Worm (Caenorhabditis elegans) whole organism, L3 larva: ENCODE results near the gene Y17G7B.23.
A peak's percentile ranks its signal among the peaks of the same experiment; 100 is the strongest.

Source experiments
- R02D3.7 ChIP-seq: fragments of 150-350 bp; optimal IDR thresholded peaks from 2 replicates; lab custom pipeline; 2014; ENCODE audit warnings: missing biosample characterization, missing genetic modification characterization
- aly-2 ChIP-seq: fragments of 150-350 bp; optimal IDR thresholded peaks from 2 replicates; lab custom pipeline; 2014; ENCODE audit warnings: missing biosample characterization, missing genetic modification characterization
- ama-1 ChIP-seq: fragments of 150-350 bp; optimal IDR thresholded peaks from 2 replicates; lab custom pipeline; 2018
- ceh-16 ChIP-seq: sonication (generic microtip); optimal IDR thresholded peaks from 2 replicates; lab custom pipeline; 2017; ENCODE audit warnings: missing biosample characterization, missing genetic modification characterization
- ceh-28 ChIP-seq: fragments of 150-350 bp; optimal IDR thresholded peaks from 2 replicates; lab custom pipeline; 2014; ENCODE audit warnings: missing biosample characterization, missing genetic modification reagents, missing genetic modification characterization
- ceh-9 ChIP-seq: sonication (generic microtip); optimal IDR thresholded peaks from 2 replicates; lab custom pipeline; 2018; ENCODE audit warnings: missing biosample characterization, missing genetic modification characterization
- daf-12 ChIP-seq: fragments of 150-350 bp; optimal IDR thresholded peaks from 2 replicates; lab custom pipeline; 2014; ENCODE audit warnings: missing biosample characterization, missing genetic modification reagents, missing genetic modification characterization
- egl-5 ChIP-seq: fragments of 150-350 bp; optimal IDR thresholded peaks from 2 replicates; lab custom pipeline; 2017; ENCODE audit warnings: missing biosample characterization, missing genetic modification reagents, missing genetic modification characterization, inconsistent platforms
- elt-1 ChIP-seq: fragments of 150-350 bp; optimal IDR thresholded peaks from 2 replicates; lab custom pipeline; 2014; ENCODE audit warnings: missing biosample characterization, missing genetic modification characterization
- elt-2 ChIP-seq: sonication (generic microtip); optimal IDR thresholded peaks from 2 replicates; lab custom pipeline; 2016; ENCODE audit warnings: missing genetic modification reagents, mild to moderate bottlenecking, missing genetic modification characterization, missing compliant biosample characterization
- eor-1 ChIP-seq, 2 experiments: fragments of 150-350 bp; optimal IDR thresholded peaks; 2 replicates each; lab custom pipeline; 2014 to 2018; ENCODE audit warnings: missing biosample characterization in 2 of 2, missing genetic modification characterization in 2 of 2
- fos-1 ChIP-seq: fragments of 150-350 bp; optimal IDR thresholded peaks from 2 replicates; lab custom pipeline; 2014; ENCODE audit warnings: missing biosample characterization, missing genetic modification characterization
- hmg-11 ChIP-seq: sonication (generic microtip); optimal IDR thresholded peaks from 2 replicates; lab custom pipeline; 2016; ENCODE audit warnings: missing genetic modification characterization, missing compliant biosample characterization
- lin-15B ChIP-seq: fragments of 150-350 bp; optimal IDR thresholded peaks from 2 replicates; lab custom pipeline; 2014; ENCODE audit warnings: missing biosample characterization, missing genetic modification characterization
- mdl-1 ChIP-seq: fragments of 150-350 bp; optimal IDR thresholded peaks from 2 replicates; lab custom pipeline; 2014; ENCODE audit warnings: missing biosample characterization, missing genetic modification characterization
- mml-1 ChIP-seq: fragments of 150-350 bp; sonication (generic microtip); optimal IDR thresholded peaks from 3 replicates; lab custom pipeline; 2014; ENCODE audit warnings: missing biosample characterization, missing genetic modification characterization
- nfya-1 ChIP-seq: sonication (generic microtip); optimal IDR thresholded peaks from 2 replicates; lab custom pipeline; 2017; ENCODE audit warnings: missing genetic modification characterization, mild to moderate bottlenecking, missing compliant biosample characterization, antibody characterized with exemption, moderate library complexity; ENCODE audit not compliant: insufficient read depth
- nhr-11 ChIP-seq: fragments of 150-350 bp; optimal IDR thresholded peaks from 2 replicates; lab custom pipeline; 2014; ENCODE audit warnings: missing biosample characterization, missing genetic modification characterization
- nhr-237 ChIP-seq: fragments of 150-350 bp; optimal IDR thresholded peaks from 2 replicates; lab custom pipeline; 2014; ENCODE audit warnings: missing biosample characterization, missing genetic modification characterization
- nhr-25 ChIP-seq: sonication (generic microtip); optimal IDR thresholded peaks from 2 replicates; lab custom pipeline; 2017; ENCODE audit warnings: missing biosample characterization, missing genetic modification characterization
- nhr-28 ChIP-seq: fragments of 150-350 bp; optimal IDR thresholded peaks from 2 replicates; lab custom pipeline; 2014; ENCODE audit warnings: missing biosample characterization, missing genetic modification characterization
- nhr-43 ChIP-seq: sonication (generic microtip); optimal IDR thresholded peaks from 2 replicates; lab custom pipeline; 2016; ENCODE audit warnings: mild to moderate bottlenecking, missing genetic modification characterization, missing compliant biosample characterization; ENCODE audit not compliant: poor library complexity, severe bottlenecking
- nhr-67 ChIP-seq: fragments of 150-350 bp; optimal IDR thresholded peaks from 2 replicates; lab custom pipeline; 2014; ENCODE audit warnings: missing biosample characterization, missing genetic modification characterization
- nhr-76 ChIP-seq: fragments of 150-350 bp; sonication (generic microtip); optimal IDR thresholded peaks from 5 replicates; lab custom pipeline; 2014; ENCODE audit warnings: missing biosample characterization, missing genetic modification characterization
- pha-4 ChIP-seq: fragments of 150-350 bp; optimal IDR thresholded peaks from 2 replicates; lab custom pipeline; 2014; ENCODE audit warnings: missing biosample characterization, missing genetic modification reagents, missing genetic modification characterization
- pqm-1 ChIP-seq: fragments of 150-350 bp; optimal IDR thresholded peaks from 2 replicates; lab custom pipeline; 2017; ENCODE audit warnings: missing biosample characterization, missing genetic modification characterization, inconsistent platforms
- sea-2 ChIP-seq: fragments of 150-350 bp; sonication (generic microtip); optimal IDR thresholded peaks from 4 replicates; lab custom pipeline; 2014; ENCODE audit warnings: missing biosample characterization, missing genetic modification reagents, missing genetic modification characterization
- skn-1 ChIP-seq: fragments of 150-350 bp; optimal IDR thresholded peaks from 2 replicates; lab custom pipeline; 2014; ENCODE audit warnings: missing biosample characterization, missing genetic modification characterization
- snpc-4 ChIP-seq: fragments of 150-350 bp; optimal IDR thresholded peaks from 2 replicates; lab custom pipeline; 2014; ENCODE audit warnings: missing biosample characterization, missing genetic modification characterization
- tbx-2 ChIP-seq: sonication (generic microtip); optimal IDR thresholded peaks from 2 replicates; lab custom pipeline; 2016; ENCODE audit warnings: mild to moderate bottlenecking, missing genetic modification characterization, missing compliant biosample characterization
- unc-39 ChIP-seq: sonication (generic microtip); optimal IDR thresholded peaks from 4 replicates; lab custom pipeline; 2017; ENCODE audit warnings: missing biosample characterization, missing genetic modification characterization
- unc-62 ChIP-seq: fragments of 150-350 bp; sonication (generic microtip); optimal IDR thresholded peaks from 4 replicates; lab custom pipeline; 2014; ENCODE audit warnings: missing biosample characterization, missing genetic modification reagents, missing genetic modification characterization
- ztf-4 ChIP-seq: fragments of 150-350 bp; optimal IDR thresholded peaks from 2 replicates; lab custom pipeline; 2014; ENCODE audit warnings: missing biosample characterization, missing genetic modification characterization

Gene Y17G7B.23

ce11 chrII:12008772-12009171 is 9.8 kb downstream of the Y17G7B.23 start, which contains the start of gene glb-29:
Gene glb-29, plus strand, starts transcription at chrII:12009072.
- TF ChIP-seq mml-1 (tag; lab: Kevin White, UChicago) (no peak), elt-1 (tag; lab: Kevin White, UChicago) (no peak), fos-1 (no peak), nhr-28 (no peak), ceh-16 (tag; lab: Kevin White, UChicago) (no peak), unc-62 (GFP tag; lab: Kevin White, UChicago) (no peak)

DNA sequence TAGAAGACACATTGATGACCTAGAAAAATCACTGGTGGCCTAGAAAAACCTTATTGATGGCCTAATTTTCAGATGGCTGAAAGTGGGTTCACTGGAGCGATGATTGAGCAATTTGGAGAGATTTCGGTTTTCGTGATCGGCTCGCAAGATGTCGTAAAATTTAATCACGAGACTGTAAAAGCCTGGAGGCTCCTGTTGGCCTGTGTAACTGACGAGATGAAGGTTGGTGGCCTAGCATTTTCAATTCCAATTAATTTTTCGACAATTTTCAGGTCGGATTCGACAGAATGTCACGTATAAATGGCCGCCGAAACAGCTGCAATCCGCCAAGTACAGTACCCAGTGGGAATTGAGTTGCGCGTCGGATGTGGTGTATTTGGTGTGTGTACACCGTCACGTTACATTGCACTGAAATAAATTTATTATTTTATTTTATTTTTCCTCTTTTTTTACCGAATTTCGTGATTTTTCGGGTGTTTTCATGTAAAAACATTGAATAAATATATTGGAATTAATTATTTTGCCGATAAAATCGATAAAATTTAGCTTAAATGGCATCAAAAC is 24.4 kb downstream of the Y17G7B.23 start, which contains the start of gene Y17G7B.12:
Gene Y17G7B.12, plus strand, starts transcription at position 547 of the 564 bp plus-strand sequence.
- TF ChIP-seq nfya-1 (peak; percentile 15), pqm-1 (tag; lab: Kevin White, UChicago) (no peak), pha-4 (tag; lab: Kevin White, UChicago) (peak; percentile 10), ztf-4 (tag; lab: Kevin White, UChicago) (no peak), R02D3.7 (tag; lab: Kevin White, UChicago) (no peak), hmg-11 (tag; lab: Kevin White, UChicago) (peak; percentile 34), lin-15B (tag; lab: Kevin White, UChicago) (peak; percentile 4), nhr-43 (tag; lab: Kevin White, UChicago) (no peak), ama-1 (lab: Kevin White, UChicago) (no peak)

- TF ChIP-seq unc-62 (GFP tag; lab: Kevin White, UChicago) (no peak), skn-1 (tag; lab: Kevin White, UChicago) (no peak), pha-4 (tag; lab: Kevin White, UChicago) (peak; percentile 91), nhr-237 (tag; lab: Kevin White, UChicago) (no peak), daf-12 (tag; lab: Kevin White, UChicago) (no peak), nhr-11 (tag; lab: Kevin White, UChicago) (no peak), ceh-16 (tag; lab: Kevin White, UChicago) (no peak), hmg-11 (tag; lab: Kevin White, UChicago) (no peak), snpc-4 (tag; lab: Kevin White, UChicago) (no peak), nhr-43 (tag; lab: Kevin White, UChicago) (no peak), ceh-28 (tag; lab: Kevin White, UChicago) (peak; percentile 10), pqm-1 (tag; lab: Kevin White, UChicago) (peak; percentile 48), nhr-76 (tag; lab: Kevin White, UChicago) (no peak), R02D3.7 (tag; lab: Kevin White, UChicago) (no peak), elt-2 (tag; lab: Kevin White, UChicago) (peak; percentile 84)
Observed at ce11 chrII:12027697-12028245, 28.8 kb downstream of the Y17G7B.23 start, which contains the start of gene Y17G7B.8. Gene Y17G7B.8, minus strand, starts transcription at chrII:12027747.

ce11 chrII:12028707-12029106 is 29.7 kb downstream of the Y17G7B.23 start:
- peak; percentile 47 for TF ChIP-seq ceh-28 (tag; lab: Kevin White, UChicago)
- TF ChIP-seq lin-15B (tag; lab: Kevin White, UChicago): no peak

- no peak for TF ChIP-seq daf-12 (tag; lab: Kevin White, UChicago)
- no peak for TF ChIP-seq nhr-25
- no peak for TF ChIP-seq eor-1 (tag; optimal IDR thresholded peaks at IDR 0.05; lab: Kevin White, UChicago)
- TF ChIP-seq ceh-9 (tag; lab: Kevin White, UChicago): no peak
- no peak for TF ChIP-seq nhr-67 (tag; lab: Kevin White, UChicago)
- TF ChIP-seq sea-2 (GFP tag; lab: Kevin White, UChicago): no peak
- no peak for TF ChIP-seq fos-1
- no peak for TF ChIP-seq nfya-1
- no peak for TF ChIP-seq pqm-1 (tag; lab: Kevin White, UChicago)
- TF ChIP-seq unc-62 (GFP tag; lab: Kevin White, UChicago): no peak
- TF ChIP-seq egl-5 (tag; lab: Kevin White, UChicago): no peak
- TF ChIP-seq unc-39 (tag; lab: Kevin White, UChicago): no peak
- TF ChIP-seq mdl-1 (tag; lab: Kevin White, UChicago): no peak
- TF ChIP-seq R02D3.7 (tag; lab: Kevin White, UChicago): no peak
- no peak for TF ChIP-seq aly-2 (tag; lab: Kevin White, UChicago)
- no peak for TF ChIP-seq hmg-11 (tag; lab: Kevin White, UChicago)
- no peak for TF ChIP-seq nhr-28
- no peak for TF ChIP-seq tbx-2 (tag; lab: Kevin White, UChicago)
Observed at ce11 chrII:12036075-12036474, 37.1 kb downstream of the Y17G7B.23 start.
